Fruit fly (Drosophila melanogaster) whole organism, prepupa: ENCODE results near the gene mab-21.

Experiments
- Blimp-1 ChIP-seq: fragments of 200-800 bp; sonication (Bioruptor generic); optimal IDR thresholded peaks from 3 replicates; lab custom pipeline; 2017; ENCODE audit warnings: missing biosample characterization, missing genetic modification characterization, mild to moderate bottlenecking, moderate library complexity, missing genetic modification reagents
- CG10631 ChIP-seq: fragments of 200-800 bp; sonication (Bioruptor generic); optimal IDR thresholded peaks from 2 replicates; lab custom pipeline; 2016; ENCODE audit warnings: missing biosample characterization, missing genetic modification characterization
- CG10669 ChIP-seq: fragments of 200-800 bp; sonication (Bioruptor generic); optimal IDR thresholded peaks from 3 replicates; lab custom pipeline; 2018; ENCODE audit warnings: missing biosample characterization, mild to moderate bottlenecking, missing genetic modification characterization, moderate library complexity
- CG15336 ChIP-seq: fragments of 200-800 bp; sonication (Bioruptor generic); IDR thresholded peaks from 2 replicates; pipeline ENCODE4 v1.3.6; 2022; ENCODE audit warnings: missing biosample characterization, missing genetic modification characterization
- CG16779 ChIP-seq: fragments of 200-800 bp; sonication (Bioruptor generic); optimal IDR thresholded peaks from 3 replicates; lab custom pipeline; 2017; ENCODE audit warnings: missing biosample characterization, mild to moderate bottlenecking, missing genetic modification characterization
- CG3032 ChIP-seq: fragments of 200-800 bp; optimal IDR thresholded peaks from 2 replicates; lab custom pipeline; 2019; ENCODE audit warnings: missing biosample characterization, mild to moderate bottlenecking, missing genetic modification characterization, moderate library complexity
- CG31627 ChIP-seq: fragments of 200-800 bp; sonication (Bioruptor generic); optimal IDR thresholded peaks from 3 replicates; lab custom pipeline; 2016; ENCODE audit warnings: missing biosample characterization, missing genetic modification characterization
- CG32006 ChIP-seq: fragments of 200-800 bp; sonication (Bioruptor generic); optimal IDR thresholded peaks from 3 replicates; lab custom pipeline; 2017; ENCODE audit warnings: missing biosample characterization, mild to moderate bottlenecking, missing genetic modification characterization
- CG34406 ChIP-seq: fragments of 200-800 bp; sonication (Bioruptor generic); optimal IDR thresholded peaks from 3 replicates; lab custom pipeline; 2016; ENCODE audit warnings: missing biosample characterization, missing genetic modification characterization
- CG3919 ChIP-seq: fragments of 200-800 bp; sonication (Bioruptor generic); optimal IDR thresholded peaks from 3 replicates; lab custom pipeline; 2016; ENCODE audit warnings: missing biosample characterization, missing genetic modification characterization
- CG4318 ChIP-seq: fragments of 200-800 bp; sonication (Bioruptor generic); optimal IDR thresholded peaks from 3 replicates; lab custom pipeline; 2017; ENCODE audit warnings: missing biosample characterization, mild to moderate bottlenecking, missing genetic modification characterization
- CG6163 ChIP-seq: fragments of 200-800 bp; sonication (Bioruptor generic); IDR thresholded peaks from 3 replicates; pipeline ENCODE4 v1.3.6; 2022; ENCODE audit warnings: missing biosample characterization, missing genetic modification characterization
- CG6792 ChIP-seq: fragments of 200-800 bp; sonication (Bioruptor generic); optimal IDR thresholded peaks from 3 replicates; lab custom pipeline; 2016; ENCODE audit warnings: missing biosample characterization, missing genetic modification characterization
- CG6808 ChIP-seq: fragments of 200-800 bp; sonication (Bioruptor generic); optimal IDR thresholded peaks from 3 replicates; lab custom pipeline; 2017; ENCODE audit warnings: missing biosample characterization, missing genetic modification characterization, mild to moderate bottlenecking, moderate library complexity, missing genetic modification reagents
- CG6854 ChIP-seq: fragments of 200-800 bp; sonication (Bioruptor generic); optimal IDR thresholded peaks from 2 replicates; lab custom pipeline; 2017; ENCODE audit warnings: missing biosample characterization, mild to moderate bottlenecking, missing genetic modification characterization
- CG7368 ChIP-seq: fragments of 200-800 bp; sonication (Bioruptor generic); optimal IDR thresholded peaks from 3 replicates; lab custom pipeline; 2016; ENCODE audit warnings: missing biosample characterization, missing genetic modification characterization
- CG8319 ChIP-seq: fragments of 200-800 bp; sonication (Bioruptor generic); optimal IDR thresholded peaks from 3 replicates; lab custom pipeline; 2016; ENCODE audit warnings: missing biosample characterization, missing genetic modification characterization
- CG8632 ChIP-seq: fragments of 200-800 bp; sonication (Bioruptor generic); optimal IDR thresholded peaks from 3 replicates; lab custom pipeline; 2016; ENCODE audit warnings: missing biosample characterization, missing genetic modification characterization
- CG9139 ChIP-seq: fragments of 200-800 bp; sonication (Bioruptor generic); optimal IDR thresholded peaks from 3 replicates; lab custom pipeline; 2017; ENCODE audit warnings: missing biosample characterization, mild to moderate bottlenecking, missing genetic modification characterization
- Eip75B ChIP-seq: fragments of 200-800 bp; sonication (Bioruptor generic); optimal IDR thresholded peaks from 3 replicates; lab custom pipeline; 2016; ENCODE audit warnings: missing biosample characterization, missing genetic modification characterization
- Eip78C ChIP-seq: fragments of 200-800 bp; sonication (Bioruptor generic); peaks from one replicate; lab custom pipeline; 2016; ENCODE audit warnings: missing biosample characterization, missing genetic modification characterization
- Eip93F ChIP-seq: fragments of 200-800 bp; sonication (Bioruptor generic); optimal IDR thresholded peaks from 2 replicates; lab custom pipeline; 2016; ENCODE audit warnings: missing biosample characterization, mild to moderate bottlenecking, missing genetic modification characterization
- Ets21C ChIP-seq: fragments of 200-800 bp; sonication (Bioruptor generic); optimal IDR thresholded peaks from 3 replicates; lab custom pipeline; 2016; ENCODE audit warnings: missing biosample characterization, missing genetic modification characterization
- Ets96B ChIP-seq: fragments of 200-800 bp; optimal IDR thresholded peaks from 2 replicates; lab custom pipeline; 2019; ENCODE audit warnings: missing biosample characterization, mild to moderate bottlenecking, missing genetic modification characterization, moderate library complexity
- Gug ChIP-seq: fragments of 200-800 bp; sonication (Bioruptor generic); IDR thresholded peaks from 2 replicates; pipeline ENCODE4 v1.3.6; 2022; ENCODE audit warnings: missing biosample characterization, missing genetic modification characterization
- Hr38 ChIP-seq: sonication (Bioruptor generic); optimal IDR thresholded peaks from 2 replicates; lab custom pipeline; 2016; ENCODE audit warnings: missing biosample characterization, missing genetic modification characterization
- Hr39 ChIP-seq: fragments of 200-800 bp; sonication (Bioruptor generic); optimal IDR thresholded peaks from 2 replicates; lab custom pipeline; 2016; ENCODE audit warnings: missing biosample characterization, missing genetic modification characterization
- Hr4 ChIP-seq: fragments of 200-800 bp; sonication (Bioruptor generic); optimal IDR thresholded peaks from 3 replicates; lab custom pipeline; 2016; ENCODE audit warnings: missing biosample characterization, missing genetic modification characterization
- Lpt ChIP-seq: fragments of 200-800 bp; sonication (Bioruptor generic); optimal IDR thresholded peaks from 3 replicates; lab custom pipeline; 2016; ENCODE audit warnings: missing biosample characterization, missing genetic modification characterization
- Met ChIP-seq: fragments of 200-800 bp; sonication (Bioruptor generic); optimal IDR thresholded peaks from 3 replicates; lab custom pipeline; 2016; ENCODE audit warnings: missing biosample characterization, missing genetic modification characterization
- OdsH ChIP-seq: fragments of 200-800 bp; sonication (Bioruptor generic); optimal IDR thresholded peaks from 3 replicates; lab custom pipeline; 2016; ENCODE audit warnings: missing biosample characterization, missing genetic modification characterization
- Smox ChIP-seq: fragments of 200-800 bp; sonication (Bioruptor generic); optimal IDR thresholded peaks from 3 replicates; lab custom pipeline; 2016; ENCODE audit warnings: missing biosample characterization, missing genetic modification characterization
- Sox102F ChIP-seq: fragments of 200-800 bp; sonication (Bioruptor generic); optimal IDR thresholded peaks from 2 replicates; lab custom pipeline; 2016; ENCODE audit warnings: missing biosample characterization, mild to moderate bottlenecking, missing genetic modification characterization
- Sox14 ChIP-seq: fragments of 200-800 bp; sonication (Bioruptor generic); optimal IDR thresholded peaks from 3 replicates; lab custom pipeline; 2016; ENCODE audit warnings: missing biosample characterization, missing genetic modification characterization
- achi ChIP-seq: fragments of 200-800 bp; sonication (Bioruptor generic); optimal IDR thresholded peaks from 3 replicates; lab custom pipeline; 2016; ENCODE audit warnings: missing biosample characterization, missing genetic modification characterization
- acj6 ChIP-seq: fragments of 200-800 bp; sonication (Bioruptor generic); optimal IDR thresholded peaks from 3 replicates; lab custom pipeline; 2016; ENCODE audit warnings: missing biosample characterization, missing genetic modification characterization
- cyc ChIP-seq: fragments of 200-800 bp; sonication (Bioruptor generic); optimal IDR thresholded peaks from 3 replicates; lab custom pipeline; 2016; ENCODE audit warnings: missing biosample characterization, missing genetic modification characterization
- dac ChIP-seq: fragments of 200-800 bp; sonication (Bioruptor generic); optimal IDR thresholded peaks from 2 replicates; lab custom pipeline; 2017; ENCODE audit warnings: missing biosample characterization, mild to moderate bottlenecking, missing genetic modification characterization
- dsx ChIP-seq: fragments of 200-800 bp; optimal IDR thresholded peaks from 3 replicates; lab custom pipeline; 2019; ENCODE audit warnings: missing biosample characterization, mild to moderate bottlenecking, missing genetic modification characterization, moderate library complexity; ENCODE audit not compliant: poor library complexity, severe bottlenecking
- eg ChIP-seq: fragments of 200-800 bp; sonication (Bioruptor generic); IDR thresholded peaks from 3 replicates; pipeline ENCODE4 v1.3.6; 2022; ENCODE audit warnings: missing biosample characterization, missing genetic modification characterization
- fd59A ChIP-seq: fragments of 200-800 bp; sonication (Bioruptor generic); optimal IDR thresholded peaks from 2 replicates; lab custom pipeline; 2017; ENCODE audit warnings: missing biosample characterization, mild to moderate bottlenecking, missing genetic modification characterization, missing genetic modification reagents
- fd85E ChIP-seq: fragments of 200-800 bp; sonication (Bioruptor generic); optimal IDR thresholded peaks from 3 replicates; lab custom pipeline; 2016; ENCODE audit warnings: missing biosample characterization, missing genetic modification characterization
- fkh ChIP-seq: fragments of 200-800 bp; sonication (Bioruptor generic); optimal IDR thresholded peaks from 3 replicates; lab custom pipeline; 2017; ENCODE audit warnings: missing biosample characterization, mild to moderate bottlenecking, missing genetic modification characterization, moderate library complexity
- lz ChIP-seq: fragments of 200-800 bp; sonication (Bioruptor generic); optimal IDR thresholded peaks from 3 replicates; lab custom pipeline; 2016; ENCODE audit warnings: missing biosample characterization, missing genetic modification characterization
- net ChIP-seq: fragments of 200-800 bp; sonication (Bioruptor generic); optimal IDR thresholded peaks from 3 replicates; lab custom pipeline; 2016; ENCODE audit warnings: missing biosample characterization, missing genetic modification characterization
- pdm3 ChIP-seq: fragments of 200-800 bp; sonication (Bioruptor generic); optimal IDR thresholded peaks from 3 replicates; lab custom pipeline; 2016; ENCODE audit warnings: missing biosample characterization, missing genetic modification characterization
- salr ChIP-seq, 2 experiments: fragments of 200-800 bp; sonication (Bioruptor generic); optimal IDR thresholded peaks; 3 replicates each; lab custom pipeline; 2016 to 2018; ENCODE audit warnings: missing biosample characterization in 2 of 2, missing genetic modification characterization in 2 of 2, mild to moderate bottlenecking in 1 of 2
- spab ChIP-seq: fragments of 200-800 bp; sonication (Bioruptor generic); optimal IDR thresholded peaks from 2 replicates; lab custom pipeline; 2017; ENCODE audit warnings: missing biosample characterization, mild to moderate bottlenecking, missing genetic modification characterization, missing genetic modification reagents
- ss ChIP-seq, 2 experiments: fragments of 200-800 bp; sonication (Bioruptor generic); optimal IDR thresholded peaks; 2 replicates in 1 of 2; 3 replicates in 1 of 2; lab custom pipeline; 2017 to 2018; ENCODE audit warnings: mild to moderate bottlenecking in 2 of 2, missing biosample characterization in 2 of 2, missing genetic modification characterization in 2 of 2, moderate library complexity in 1 of 2
- svp ChIP-seq: fragments of 200-800 bp; sonication (Bioruptor generic); peaks from one replicate; lab custom pipeline; 2016; ENCODE audit warnings: missing biosample characterization, missing genetic modification characterization
- topi ChIP-seq: fragments of 200-800 bp; sonication (Bioruptor generic); optimal IDR thresholded peaks from 3 replicates; lab custom pipeline; 2016; ENCODE audit warnings: missing biosample characterization, missing genetic modification characterization
- vri ChIP-seq: fragments of 200-800 bp; sonication (Bioruptor generic); optimal IDR thresholded peaks from 3 replicates; lab custom pipeline; 2016; ENCODE audit warnings: missing biosample characterization, mild to moderate bottlenecking, missing genetic modification characterization

mab-21 gene

DNA sequence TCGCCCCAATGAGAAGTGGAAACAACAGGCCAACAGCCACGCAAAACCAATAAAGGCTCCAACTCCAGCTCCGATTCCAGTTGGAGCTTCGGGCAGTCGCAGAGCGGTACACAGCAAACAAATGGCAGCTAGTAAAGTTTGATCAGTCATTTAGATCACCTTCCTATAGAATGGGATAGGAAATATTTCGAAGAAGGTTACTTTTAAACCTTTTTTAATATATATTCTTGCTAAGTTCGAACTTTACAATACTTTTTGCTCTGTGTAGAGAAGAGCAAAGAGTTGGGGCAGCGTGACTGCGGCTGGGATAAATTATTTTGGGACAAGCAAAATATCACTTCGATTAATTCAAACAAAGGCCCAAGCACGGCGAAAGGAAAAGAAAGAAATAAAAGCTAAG is 7.3 kb upstream of the mab-21 start:
- TF ChIP-seq Eip78C (GFP tag; lab: Kevin White, UChicago) (peak; percentile 95), achi (GFP tag; lab: Kevin White, UChicago) (peak; percentile 78), eg (GFP tag; lab: Robert Waterston, UW) (peak; percentile 39; the same call in 1 of the 3 replicates), lz (GFP tag; lab: Kevin White, UChicago) (peak; percentile 84), CG9139 (GFP tag; lab: Kevin White, UChicago) (peak; percentile 59), Sox14 (GFP tag; lab: Kevin White, UChicago) (peak; percentile 75), CG8632 (peak; percentile 78), CG6854 (GFP tag; lab: Kevin White, UChicago) (peak; percentile 73), CG6792 (peak; percentile 79), Smox (GFP tag; lab: Kevin White, UChicago) (peak; percentile 81), Ets21C (peak; percentile 68), Hr4 (GFP tag; lab: Kevin White, UChicago) (peak; percentile 49), dac (peak; percentile 14), fd59A (peak; percentile 66), Ets96B (peak; percentile 74), fd85E (GFP tag; lab: Kevin White, UChicago) (peak; percentile 22), Hr39 (peak; percentile 72), topi (GFP tag; lab: Kevin White, UChicago) (peak; percentile 88), CG32006 (GFP tag; lab: Kevin White, UChicago) (peak; percentile 59), dsx (GFP tag; lab: Kevin White, UChicago) (peak; percentile 72), svp (GFP tag; lab: Kevin White, UChicago) (peak; percentile 94), salr (GFP tag; optimal IDR thresholded peaks at IDR 0.05; lab: Kevin White, UChicago) (peak; percentile 45 to 51), CG6163 (GFP tag; lab: Robert Waterston, UW) (peak; percentile 87), Met (GFP tag; lab: Kevin White, UChicago) (peak; percentile 89), CG31627 (peak; percentile 75), Gug (no peak), CG3919 (GFP tag; lab: Kevin White, UChicago) (peak; percentile 85), CG7368 (GFP tag; lab: Kevin White, UChicago) (peak; percentile 62), Lpt (GFP tag; lab: Kevin White, UChicago) (peak; percentile 42), CG3032 (tag; lab: Kevin White, UChicago) (peak; percentile 80), acj6 (GFP tag; lab: Kevin White, UChicago) (peak; percentile 80), Hr38 (GFP tag; lab: Kevin White, UChicago) (no peak), Eip93F (peak; percentile 84), Eip75B (peak; percentile 83), CG10669 (GFP tag; lab: Kevin White, UChicago) (peak; percentile 75), net (GFP tag; lab: Kevin White, UChicago) (peak; percentile 71), CG34406 (peak; percentile 81), CG8319 (peak; percentile 46), ss (GFP tag; optimal IDR thresholded peaks at IDR 0.05; lab: Kevin White, UChicago) (peak; percentile 52 to 79), CG15336 (peak; percentile 52; the same call in 1 of the 2 replicates), OdsH (peak; percentile 76), Blimp-1 (GFP tag; lab: Kevin White, UChicago) (peak; percentile 61), cyc (GFP tag; lab: Kevin White, UChicago) (peak; percentile 78), Sox102F (GFP tag; lab: Kevin White, UChicago) (peak; percentile 86), fkh (GFP tag; lab: Kevin White, UChicago) (no peak), pdm3 (GFP tag; lab: Kevin White, UChicago) (peak; percentile 83), CG10631 (GFP tag; lab: Kevin White, UChicago) (peak; percentile 76), spab (GFP tag; lab: Kevin White, UChicago) (peak; percentile 65), CG6808 (GFP tag; lab: Kevin White, UChicago) (peak; percentile 70), CG4318 (GFP tag; lab: Kevin White, UChicago) (peak; percentile 3), CG16779 (tag; lab: Kevin White, UChicago) (peak; percentile 53), vri (GFP tag; lab: Kevin White, UChicago) (peak; percentile 70)
